Worm (Caenorhabditis elegans): ENCODE measurements around the gene mib-1.
A peak's percentile ranks its signal among the peaks of the same experiment; 100 is the strongest.

Gene mib-1

DNA sequence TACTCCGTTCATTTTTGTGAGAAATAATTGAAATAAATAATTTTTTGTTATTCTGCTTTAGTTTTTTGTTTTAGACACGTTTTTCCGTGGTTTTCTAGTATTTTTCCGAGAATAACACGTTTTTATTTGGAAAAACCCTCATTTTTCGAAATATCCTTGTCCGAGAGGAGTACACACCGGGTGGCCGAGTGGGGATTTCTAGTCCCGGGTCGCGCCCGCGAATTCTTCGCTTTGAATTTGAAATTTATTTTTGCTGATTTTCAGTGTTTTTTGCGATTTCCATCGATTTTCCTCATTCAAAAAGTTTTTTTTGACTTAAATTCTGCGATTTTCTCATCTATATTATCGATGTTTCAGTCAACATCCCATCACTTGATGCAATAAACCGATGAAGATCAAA is at the start of gene mib-1, which contains the start of the genes gly-9 and smc-3 (continued):
- TF ChIP-seq nhr-237 (tag; optimal IDR thresholded peaks at IDR 0.05) (no peak), blmp-1 (tag; optimal IDR thresholded peaks at IDR 0.05) (peak; percentile 51), jun-1 (tag; optimal IDR thresholded peaks at IDR 0.05) (no peak), nhr-47 (tag; optimal IDR thresholded peaks at IDR 0.05) (peak; percentile 90), mdl-1 (tag; optimal IDR thresholded peaks at IDR 0.05) (peak in 1 of 2 experiments; percentile 51), unc-30 (tag; optimal IDR thresholded peaks at IDR 0.05) (no peak), swsn-7 (tag; optimal IDR thresholded peaks at IDR 0.05) (peak; percentile 81), F16B12.6 (tag; optimal IDR thresholded peaks at IDR 0.05) (peak; percentile 57), C34B4.2 (tag; optimal IDR thresholded peaks at IDR 0.05) (no peak), mab-9 (GFP tag; IDR thresholded peaks at IDR 0.05) (peak; percentile 73), nhr-90 (tag; optimal IDR thresholded peaks at IDR 0.05; ENCODE audit: poor library complexity) (peak; percentile 91), nhr-28 (tag; optimal IDR thresholded peaks at IDR 0.05) (no peak), C04F5.9 (tag; optimal IDR thresholded peaks at IDR 0.05) (peak; percentile 75), nhr-19 (GFP tag; conservative IDR thresholded peaks at IDR 0.05) (peak; percentile 78), egl-27 (tag; optimal IDR thresholded peaks at IDR 0.05) (no peak), mef-2 (tag; optimal IDR thresholded peaks at IDR 0.05) (no peak), lir-3 (tag; optimal IDR thresholded peaks at IDR 0.05; ENCODE audit: poor library complexity) (peak; percentile 96), mep-1 (tag; optimal IDR thresholded peaks at IDR 0.05) (peak; percentile 84), pqm-1 (tag; optimal IDR thresholded peaks at IDR 0.05) (no peak), nhr-20 (tag; optimal IDR thresholded peaks at IDR 0.05) (peak; percentile 83), sox-4 (tag; optimal IDR thresholded peaks at IDR 0.05) (peak; percentile 89), snpc-4 (tag; optimal IDR thresholded peaks at IDR 0.05) (peak; percentile 66), skn-1 (tag; optimal IDR thresholded peaks at IDR 0.05) (peak; percentile 79), nhr-77 (tag; optimal IDR thresholded peaks at IDR 0.05) (peak; percentile 17), tbx-2 (tag; optimal IDR thresholded peaks at IDR 0.05) (peak; percentile 92), sup-37 (GFP tag; optimal IDR thresholded peaks at IDR 0.05) (no peak), efl-1 (optimal IDR thresholded peaks at IDR 0.05) (peak; percentile 82 to 89), efl-1 (GFP tag; optimal IDR thresholded peaks at IDR 0.05 in 1 of 2) (peak; percentile 91 to 98), nhr-71 (tag; optimal IDR thresholded peaks at IDR 0.05) (peak; percentile 90), zag-1 (tag; optimal IDR thresholded peaks at IDR 0.05) (no peak), elt-3 (tag; optimal IDR thresholded peaks at IDR 0.05) (peak in 1 of 6 experiments; percentile 36), irx-1 (tag; optimal IDR thresholded peaks at IDR 0.05) (peak; percentile 90)

DNA sequence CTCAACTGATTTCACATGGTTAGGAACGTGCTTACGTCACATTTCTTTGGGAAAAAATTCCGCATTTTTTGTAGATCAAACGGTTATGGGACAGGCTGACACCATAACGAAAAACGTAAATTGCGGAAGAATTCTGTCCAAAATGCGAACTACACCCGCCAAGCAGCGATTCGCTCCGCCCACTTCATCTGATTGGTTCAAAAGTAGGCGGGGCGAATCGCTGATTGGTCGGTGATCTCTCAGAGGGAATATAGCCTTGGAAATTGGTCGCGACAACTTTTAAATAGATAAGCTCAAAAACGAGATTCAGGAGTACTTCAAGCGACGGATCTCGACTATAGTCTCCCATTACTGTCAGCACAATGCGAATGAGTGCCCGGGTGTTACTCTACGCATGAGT is 47.2 kb upstream of the mib-1 start:
- no peak for TF ChIP-seq fkh-4 (tag; optimal IDR thresholded peaks at IDR 0.05; ENCODE audit: borderline replicate concordance)
- no peak for TF ChIP-seq tlp-1 (tag; optimal IDR thresholded peaks at IDR 0.05)
- no peak for TF ChIP-seq unc-86 (tag; optimal IDR thresholded peaks at IDR 0.05)
- TF ChIP-seq unc-62 (GFP tag; optimal IDR thresholded peaks at IDR 0.05) = no peak
- TF ChIP-seq lin-14 (GFP tag; optimal IDR thresholded peaks at IDR 0.05) = no peak
- TF ChIP-seq fos-1 (tag; optimal IDR thresholded peaks at IDR 0.05) = no peak
- no peak for TF ChIP-seq mab-9 (GFP tag; IDR thresholded peaks at IDR 0.05)
- no peak for TF ChIP-seq ceh-88 (GFP tag; IDR thresholded peaks at IDR 0.05)
- no peak for TF ChIP-seq nhr-20 (tag; optimal IDR thresholded peaks at IDR 0.05)
- no peak for TF ChIP-seq xbp-1 (tag; optimal IDR thresholded peaks at IDR 0.05)
- TF ChIP-seq hpl-2 (GFP tag; optimal IDR thresholded peaks at IDR 0.05) = no peak
- TF ChIP-seq fkh-8 (tag; optimal IDR thresholded peaks at IDR 0.05) = no peak
- TF ChIP-seq lin-39 (tag; optimal IDR thresholded peaks at IDR 0.05) = no peak
- no peak for TF ChIP-seq ceh-63 (GFP tag; optimal IDR thresholded peaks at IDR 0.05)
- no peak for TF ChIP-seq nhr-90 (tag; optimal IDR thresholded peaks at IDR 0.05; ENCODE audit: poor library complexity)
- no peak for TF ChIP-seq nhr-19 (GFP tag; conservative IDR thresholded peaks at IDR 0.05)

Measured in whole organism, L1 larva.